Worm (Caenorhabditis elegans) whole organism, young adult: Measurements from ENCODE around the gene srj-21.
A peak's percentile ranks its signal among the peaks of the same experiment; 100 is the strongest.

Source experiments
- F37B4.10 ChIP-seq: fragments of 200-800 bp; sonication (Bioruptor generic); IDR thresholded peaks from 2 replicates; pipeline ENCODE4 v1.3.6; 2022; ENCODE audit warnings: missing genetic modification characterization, missing compliant biosample characterization
- F49E8.2 ChIP-seq: sonication (generic microtip); optimal IDR thresholded peaks from 3 replicates; lab custom pipeline; 2017; ENCODE audit warnings: missing genetic modification characterization, mild to moderate bottlenecking, missing compliant biosample characterization, antibody characterized with exemption, moderate library complexity; ENCODE audit not compliant: insufficient read depth
- F57C9.4 ChIP-seq: sonication (generic microtip); optimal IDR thresholded peaks from 2 replicates; lab custom pipeline; 2017; ENCODE audit warnings: mild to moderate bottlenecking, missing genetic modification characterization, missing compliant biosample characterization
- K11D2.4 ChIP-seq: fragments of 200-800 bp; sonication (Bioruptor generic); IDR thresholded peaks from 2 replicates; pipeline ENCODE4 v1.3.6; 2022; ENCODE audit warnings: missing genetic modification reagents, missing genetic modification characterization, missing compliant biosample characterization
- K12H6.12 ChIP-seq: fragments of 200-800 bp; sonication (Bioruptor generic); optimal IDR thresholded peaks from 2 replicates; lab custom pipeline; 2018; ENCODE audit warnings: mild to moderate bottlenecking, missing genetic modification characterization, missing compliant biosample characterization
- T26A5.8 ChIP-seq: sonication (generic microtip); optimal IDR thresholded peaks from 2 replicates; lab custom pipeline; 2016; ENCODE audit warnings: missing genetic modification characterization, missing compliant biosample characterization
- Y79H2A.3 ChIP-seq: fragments of 200-800 bp; sonication (Bioruptor generic); conservative IDR thresholded peaks from 2 replicates; pipeline ENCODE4 v1.3.6; 2022; ENCODE audit warnings: missing genetic modification reagents, missing genetic modification characterization, missing compliant biosample characterization
- akir-1 ChIP-seq: fragments of 200-800 bp; sonication (Bioruptor generic); optimal IDR thresholded peaks from 2 replicates; lab custom pipeline; 2018; ENCODE audit warnings: mild to moderate bottlenecking, missing genetic modification characterization, moderate library complexity, missing compliant biosample characterization
- atf-7 ChIP-seq: sonication (generic microtip); optimal IDR thresholded peaks from 2 replicates; lab custom pipeline; 2017; ENCODE audit warnings: mild to moderate bottlenecking, missing genetic modification characterization, missing compliant biosample characterization
- attf-5 ChIP-seq: fragments of 200-800 bp; sonication (Bioruptor generic); optimal IDR thresholded peaks from 2 replicates; lab custom pipeline; 2018; ENCODE audit warnings: mild to moderate bottlenecking, missing genetic modification characterization, missing compliant biosample characterization
- attf-6 ChIP-seq: fragments of 200-800 bp; sonication (Bioruptor generic); IDR thresholded peaks from 2 replicates; pipeline ENCODE4 v1.3.6; 2022; ENCODE audit warnings: missing genetic modification reagents, missing genetic modification characterization, missing compliant biosample characterization
- ceh-100 ChIP-seq: fragments of 200-800 bp; sonication (Bioruptor generic); IDR thresholded peaks from 2 replicates; pipeline ENCODE4 v1.3.6; 2022; ENCODE audit warnings: missing genetic modification reagents, missing genetic modification characterization, missing compliant biosample characterization
- ceh-27 ChIP-seq: fragments of 200-800 bp; sonication (Bioruptor generic); optimal IDR thresholded peaks from 2 replicates; lab custom pipeline; 2018; ENCODE audit warnings: mild to moderate bottlenecking, missing genetic modification characterization, moderate library complexity, missing compliant biosample characterization
- ceh-58 ChIP-seq: fragments of 200-800 bp; sonication (Bioruptor generic); IDR thresholded peaks from 2 replicates; pipeline ENCODE4 v1.3.6; 2022; ENCODE audit warnings: missing genetic modification characterization, missing compliant biosample characterization
- ceh-79 ChIP-seq: sonication (generic microtip); optimal IDR thresholded peaks from 2 replicates; lab custom pipeline; 2017; ENCODE audit warnings: mild to moderate bottlenecking, missing genetic modification characterization, missing compliant biosample characterization
- chd-7 ChIP-seq: sonication (generic microtip); optimal IDR thresholded peaks from 2 replicates; lab custom pipeline; 2016; ENCODE audit warnings: mild to moderate bottlenecking, missing genetic modification characterization, moderate library complexity, missing compliant biosample characterization
- ets-4 ChIP-seq: fragments of 200-800 bp; sonication (Bioruptor generic); optimal IDR thresholded peaks from 2 replicates; lab custom pipeline; 2018; ENCODE audit warnings: mild to moderate bottlenecking, missing genetic modification characterization, missing compliant biosample characterization
- him-1 ChIP-seq: sonication (generic microtip); optimal IDR thresholded peaks from 2 replicates; lab custom pipeline; 2016; ENCODE audit warnings: missing genotype, missing genetic modification reagents, missing genetic modification characterization, missing compliant biosample characterization
- hlh-26 ChIP-seq: fragments of 200-800 bp; sonication (Bioruptor generic); conservative IDR thresholded peaks from 2 replicates; pipeline ENCODE4 v1.3.6; 2022; ENCODE audit warnings: missing genetic modification reagents, missing genetic modification characterization, missing compliant biosample characterization
- hmg-20 ChIP-seq: fragments of 200-800 bp; sonication (Bioruptor generic); IDR thresholded peaks from 2 replicates; pipeline ENCODE4 v1.3.6; 2022; ENCODE audit warnings: missing genetic modification reagents, missing genetic modification characterization, missing compliant biosample characterization
- hrde-1 ChIP-seq: sonication (generic microtip); optimal IDR thresholded peaks from 2 replicates; lab custom pipeline; 2016; ENCODE audit warnings: missing genetic modification characterization, mild to moderate bottlenecking, missing compliant biosample characterization, moderate library complexity, missing genotype, missing genetic modification reagents, borderline replicate concordance
- lag-1 ChIP-seq: fragments of 200-800 bp; sonication (Bioruptor generic); IDR thresholded peaks from 2 replicates; pipeline ENCODE4 v1.3.6; 2022; ENCODE audit warnings: missing genetic modification reagents, missing genetic modification characterization, missing compliant biosample characterization
- let-607 ChIP-seq, 2 experiments: fragments of 200-800 bp in 1 of 2; sonication (Bioruptor generic) in 1 of 2; sonication (generic microtip) in 1 of 2; optimal IDR thresholded peaks; 2 replicates each; lab custom pipeline; 2016 to 2018; ENCODE audit warnings: mild to moderate bottlenecking in 2 of 2, missing compliant biosample characterization in 2 of 2, missing genetic modification characterization in 2 of 2, moderate library complexity in 2 of 2, missing genotype in 1 of 2
- lin-26 ChIP-seq: fragments of 200-800 bp; sonication (Bioruptor generic); IDR thresholded peaks from 2 replicates; pipeline ENCODE4 v1.3.6; 2022; ENCODE audit warnings: missing genetic modification reagents, missing genetic modification characterization, missing compliant biosample characterization
- lin-40 ChIP-seq: sonication (generic microtip); optimal IDR thresholded peaks from 2 replicates; lab custom pipeline; 2016; ENCODE audit warnings: missing genetic modification characterization, mild to moderate bottlenecking, missing compliant biosample characterization, missing genotype, missing genetic modification reagents
- lir-1 ChIP-seq: fragments of 200-800 bp; sonication (Bioruptor generic); conservative IDR thresholded peaks from 2 replicates; pipeline ENCODE4 v1.3.6; 2022; ENCODE audit warnings: missing genetic modification reagents, missing genetic modification characterization, missing compliant biosample characterization
- madf-8 ChIP-seq: fragments of 200-800 bp; sonication (Bioruptor generic); conservative IDR thresholded peaks from 2 replicates; pipeline ENCODE4 v1.3.6; 2022; ENCODE audit warnings: missing genetic modification reagents, missing genetic modification characterization, missing compliant biosample characterization
- mcd-1 ChIP-seq: fragments of 200-800 bp; sonication (Bioruptor generic); IDR thresholded peaks from 2 replicates; pipeline ENCODE4 v1.3.6; 2022; ENCODE audit warnings: missing genetic modification reagents, missing genetic modification characterization, missing compliant biosample characterization
- mel-28 ChIP-seq: sonication (generic microtip); optimal IDR thresholded peaks from 2 replicates; lab custom pipeline; 2016; ENCODE audit warnings: borderline replicate concordance, mild to moderate bottlenecking, missing genetic modification characterization, missing compliant biosample characterization
- mes-4 ChIP-seq: sonication (generic microtip); optimal IDR thresholded peaks from 2 replicates; lab custom pipeline; 2016; ENCODE audit warnings: missing genotype, missing genetic modification characterization, missing compliant biosample characterization
- nfya-2 ChIP-seq: fragments of 200-800 bp; sonication (Bioruptor generic); IDR thresholded peaks from 2 replicates; pipeline ENCODE4 v1.3.6; 2022; ENCODE audit warnings: missing genetic modification reagents, missing genetic modification characterization, missing compliant biosample characterization
- nhr-120 ChIP-seq: fragments of 200-800 bp; sonication (Bioruptor generic); IDR thresholded peaks from 2 replicates; pipeline ENCODE4 v1.3.6; 2022; ENCODE audit warnings: missing genetic modification characterization, missing compliant biosample characterization
- sdz-38 ChIP-seq: sonication (generic microtip); optimal IDR thresholded peaks from 2 replicates; lab custom pipeline; 2016; ENCODE audit warnings: missing genotype, missing genetic modification characterization, missing compliant biosample characterization
- snpc-1.3 ChIP-seq: sonication (generic microtip); optimal IDR thresholded peaks from 2 replicates; lab custom pipeline; 2017; ENCODE audit warnings: missing genetic modification characterization, mild to moderate bottlenecking, missing compliant biosample characterization, antibody characterized with exemption, moderate library complexity, missing genotype, missing genetic modification reagents; ENCODE audit not compliant: insufficient read depth
- snpc-4 ChIP-seq, 5 experiments: fragments of 150-350 bp in 1 of 5; sonication (generic microtip) in 4 of 5; optimal IDR thresholded peaks; 2 replicates each; lab custom pipeline; 2014 to 2018; ENCODE audit warnings: missing genetic modification characterization in 5 of 5, missing biosample characterization in 3 of 5, antibody characterized with exemption in 2 of 5, mild to moderate bottlenecking in 2 of 5, missing compliant biosample characterization in 2 of 5, missing genotype in 2 of 5, moderate library complexity in 2 of 5, missing genetic modification reagents in 1 of 5
- zfh-2 ChIP-seq: fragments of 200-800 bp; sonication (Bioruptor generic); conservative IDR thresholded peaks from 2 replicates; pipeline ENCODE4 v1.3.6; 2022; ENCODE audit warnings: missing genetic modification reagents, missing genetic modification characterization, missing compliant biosample characterization
- ztf-18 ChIP-seq: sonication (generic microtip); optimal IDR thresholded peaks from 2 replicates; lab custom pipeline; 2016; ENCODE audit warnings: missing genotype, mild to moderate bottlenecking, missing genetic modification characterization, missing compliant biosample characterization
- ztf-26 ChIP-seq: sonication (generic microtip); optimal IDR thresholded peaks from 2 replicates; lab custom pipeline; 2017; ENCODE audit warnings: missing genetic modification characterization, missing compliant biosample characterization
- ztf-28 ChIP-seq: fragments of 200-800 bp; sonication (Bioruptor generic); IDR thresholded peaks from 2 replicates; pipeline ENCODE4 v1.3.6; 2022; ENCODE audit warnings: missing genetic modification reagents, missing genetic modification characterization, missing compliant biosample characterization

srj-21 gene

ce11 chrV:10719833-10720170, 25.3 kb upstream of the srj-21 start (continued):
- no peak for TF ChIP-seq F49E8.2 (tag; lab: Kevin White, UChicago)
- TF ChIP-seq K11D2.4 (GFP tag; lab: Robert Waterston, UW): 0 out of 2 replicates have a peak, but pooled peaks have one; percentile 51

ce11 chrV:10720303-10720847, 24.8 kb upstream of the srj-21 start:
- TF ChIP-seq him-1 (tag; lab: Kevin White, UChicago) (no peak), ceh-79 (tag; lab: Kevin White, UChicago) (no peak), nhr-120 (GFP tag; lab: Robert Waterston, UW) (no peak), ztf-26 (tag; lab: Kevin White, UChicago) (no peak), hmg-20 (GFP tag; lab: Robert Waterston, UW) (no peak), let-607 (tag; optimal IDR thresholded peaks at IDR 0.05; lab: Kevin White, UChicago) (no peak), ztf-28 (GFP tag; lab: Robert Waterston, UW) (no peak)

ce11 chrV:10720876-10721275, 24.3 kb upstream of the srj-21 start:
- TF ChIP-seq lir-1 (GFP tag; lab: Robert Waterston, UW) (no peak), madf-8 (GFP tag; lab: Robert Waterston, UW) (no peak)

ce11 chrV:10721304-10721703, 23.8 kb upstream of the srj-21 start:
- no peak for TF ChIP-seq ztf-26 (tag; lab: Kevin White, UChicago)
- TF ChIP-seq K11D2.4 (GFP tag; lab: Robert Waterston, UW): no peak
- TF ChIP-seq chd-7 (tag; lab: Kevin White, UChicago): no peak
- TF ChIP-seq nfya-2 (GFP tag; lab: Robert Waterston, UW): no peak
- no peak for TF ChIP-seq T26A5.8 (tag; lab: Kevin White, UChicago)
- TF ChIP-seq hrde-1 (tag; lab: Kevin White, UChicago): no peak
- TF ChIP-seq madf-8 (GFP tag; lab: Robert Waterston, UW): no peak
- no peak for TF ChIP-seq ztf-18 (tag; lab: Kevin White, UChicago)
- no peak for TF ChIP-seq lin-26 (GFP tag; lab: Robert Waterston, UW)
- no peak for TF ChIP-seq lin-40
- TF ChIP-seq F57C9.4 (tag; lab: Kevin White, UChicago): no peak
- TF ChIP-seq attf-5 (GFP tag; lab: Kevin White, UChicago): no peak
- TF ChIP-seq attf-6 (GFP tag; lab: Robert Waterston, UW): no peak
- TF ChIP-seq ceh-27 (GFP tag; lab: Kevin White, UChicago): no peak
- TF ChIP-seq akir-1 (GFP tag; lab: Kevin White, UChicago): no peak
- no peak for TF ChIP-seq hlh-26 (GFP tag; lab: Robert Waterston, UW)
- no peak for TF ChIP-seq mel-28 (tag; lab: Kevin White, UChicago)

ce11 chrV:10721912-10722426, 23.2 kb upstream of the srj-21 start:
- TF ChIP-seq ceh-58 (GFP tag; lab: Robert Waterston, UW) (no peak), Y79H2A.3 (GFP tag; lab: Robert Waterston, UW) (no peak), K11D2.4 (GFP tag; lab: Robert Waterston, UW) (no peak), sdz-38 (tag; lab: Kevin White, UChicago) (no peak), ceh-100 (GFP tag; lab: Robert Waterston, UW) (no peak), mcd-1 (GFP tag; lab: Robert Waterston, UW) (0 out of 2 replicates have a peak, but pooled peaks have one; percentile 26), snpc-1.3 (tag; lab: Kevin White, UChicago) (no peak), F37B4.10 (GFP tag; lab: Robert Waterston, UW) (0 out of 2 replicates have a peak, but pooled peaks have one; percentile 24), mes-4 (tag; lab: Kevin White, UChicago) (no peak), nfya-2 (GFP tag; lab: Robert Waterston, UW) (no peak), ets-4 (GFP tag; lab: Kevin White, UChicago) (no peak), hlh-26 (GFP tag; lab: Robert Waterston, UW) (no peak), lag-1 (no peak), zfh-2 (GFP tag; lab: Robert Waterston, UW) (peak; percentile 88), atf-7 (no peak), K12H6.12 (tag; lab: Kevin White, UChicago) (peak; percentile 73), snpc-4 (GFP tag; optimal IDR thresholded peaks at IDR 0.05; lab: Kevin White, UChicago) (no peak), snpc-4 (tag; optimal IDR thresholded peaks at IDR 0.05; lab: Kevin White, UChicago) (no peak)
